Worm (Caenorhabditis elegans): Measurements from ENCODE around the gene F11G11.4.
A peak's percentile ranks its signal among the peaks of the same experiment; 100 is the strongest.

The F11G11.4 gene

ce11 chrII:4851594-4852106 lies 8.7 kb upstream of the F11G11.4 start, which contains the start of gene dnj-9 (continued):
- TF ChIP-seq Y56A3A.18 (GFP tag; IDR thresholded peaks at IDR 0.05): peak; percentile 95
- no peak for TF ChIP-seq sdz-38 (tag; optimal IDR thresholded peaks at IDR 0.05)
- TF ChIP-seq akir-1 (GFP tag; optimal IDR thresholded peaks at IDR 0.05): no peak
- TF ChIP-seq D2030.7 (GFP tag; IDR thresholded peaks at IDR 0.05): peak; percentile 81
- peak; percentile 35 for TF ChIP-seq F57A8.1 (GFP tag; optimal IDR thresholded peaks at IDR 0.05)
- peak; percentile 53 for TF ChIP-seq somi-1 (GFP tag; optimal IDR thresholded peaks at IDR 0.05)
- no peak for TF ChIP-seq F57C9.4 (tag; optimal IDR thresholded peaks at IDR 0.05)
- peak; percentile 92 for TF ChIP-seq F23B12.7 (tag; optimal IDR thresholded peaks at IDR 0.05; ENCODE audit: insufficient read depth)
- TF ChIP-seq lin-40 (tag; optimal IDR thresholded peaks at IDR 0.05): peak; percentile 97
- TF ChIP-seq rpc-1 (optimal IDR thresholded peaks at IDR 0.05): no peak
- TF ChIP-seq rpc-1 (tag; optimal IDR thresholded peaks at IDR 0.05): no peak
- TF ChIP-seq madf-3 (GFP tag; IDR thresholded peaks at IDR 0.05): peak; percentile 92
- peak; percentile 84 for TF ChIP-seq F33H1.4 (GFP tag; IDR thresholded peaks at IDR 0.05)
- peak; percentile 84 for TF ChIP-seq ceh-100 (GFP tag; IDR thresholded peaks at IDR 0.05)
- peak; percentile 96 for TF ChIP-seq ekl-4 (GFP tag; IDR thresholded peaks at IDR 0.05)
- no peak for TF ChIP-seq ama-1 (optimal IDR thresholded peaks at IDR 0.05)
- TF ChIP-seq ama-1 (GFP tag; optimal IDR thresholded peaks at IDR 0.05): peak in 1 of 2 experiments; percentile 62
- peak; percentile 86 to 99 (median 92) for TF ChIP-seq lin-35 (GFP tag; optimal IDR thresholded peaks at IDR 0.05)
- peak; percentile 71 for TF ChIP-seq F49E8.2 (tag; optimal IDR thresholded peaks at IDR 0.05; ENCODE audit: insufficient read depth)
- TF ChIP-seq atf-7 (tag; optimal IDR thresholded peaks at IDR 0.05): peak; percentile 82
- TF ChIP-seq lsl-1 (GFP tag; optimal IDR thresholded peaks at IDR 0.05): peak; percentile 82
- peak; percentile 99 for TF ChIP-seq lin-54 (GFP tag; optimal IDR thresholded peaks at IDR 0.05)
- peak; percentile 77; the same call in 1 of the 2 replicates for TF ChIP-seq Y95B8A.8 (GFP tag; IDR thresholded peaks at IDR 0.05)
- TF ChIP-seq lin-26 (GFP tag; IDR thresholded peaks at IDR 0.05): peak; percentile 40; the same call in 1 of the 2 replicates
- TF ChIP-seq madf-6 (GFP tag; IDR thresholded peaks at IDR 0.05): peak; percentile 95
- no peak for TF ChIP-seq nhr-90 (tag; optimal IDR thresholded peaks at IDR 0.05)
- TF ChIP-seq snpc-3.4 (tag; optimal IDR thresholded peaks at IDR 0.05): peak; percentile 94
- peak; percentile 83; the same call in 1 of the 2 replicates for TF ChIP-seq let-526 (GFP tag; IDR thresholded peaks at IDR 0.05)
- TF ChIP-seq egrh-3 (GFP tag; IDR thresholded peaks at IDR 0.05): no peak
- TF ChIP-seq ceh-40 (GFP tag; IDR thresholded peaks at IDR 0.05): peak; percentile 51; the same call in 1 of the 2 replicates
- peak; percentile 95 for TF ChIP-seq nfyb-1 (GFP tag; IDR thresholded peaks at IDR 0.05)
- TF ChIP-seq hrde-1 (tag; optimal IDR thresholded peaks at IDR 0.05; ENCODE audit: borderline replicate concordance): peak; percentile 62
- peak; percentile 6 for TF ChIP-seq mel-28 (tag; optimal IDR thresholded peaks at IDR 0.05; ENCODE audit: borderline replicate concordance)
- TF ChIP-seq snpc-1.1 (tag; optimal IDR thresholded peaks at IDR 0.05; ENCODE audit: insufficient read depth): peak; percentile 28
- peak; percentile 87 for TF ChIP-seq gei-17 (GFP tag; optimal IDR thresholded peaks at IDR 0.05)
- peak; percentile 95 for TF ChIP-seq attf-5 (GFP tag; optimal IDR thresholded peaks at IDR 0.05)
- no peak for TF ChIP-seq aptf-3 (GFP tag; IDR thresholded peaks at IDR 0.05)
- peak; percentile 99 for TF ChIP-seq ztf-18 (tag; optimal IDR thresholded peaks at IDR 0.05)
- no peak for TF ChIP-seq nfya-1 (tag; optimal IDR thresholded peaks at IDR 0.05; ENCODE audit: borderline replicate concordance, insufficient read depth)
- peak; percentile 73 for TF ChIP-seq attf-6 (GFP tag; IDR thresholded peaks at IDR 0.05)
- peak; percentile 15 for TF ChIP-seq B0261.1 (tag; optimal IDR thresholded peaks at IDR 0.05)
- TF ChIP-seq repo-1 (tag; optimal IDR thresholded peaks at IDR 0.05): peak; percentile 94
- peak; percentile 94 for TF ChIP-seq K11D2.4 (GFP tag; IDR thresholded peaks at IDR 0.05)
- TF ChIP-seq F10E7.11 (tag; optimal IDR thresholded peaks at IDR 0.05): no peak
- peak; percentile 91 for TF ChIP-seq pbrm-1 (GFP tag; IDR thresholded peaks at IDR 0.05)
- TF ChIP-seq B0019.2 (GFP tag; conservative IDR thresholded peaks at IDR 0.05): peak; percentile 32; the same call in 1 of the 2 replicates
- TF ChIP-seq rec-8 (tag; optimal IDR thresholded peaks at IDR 0.05): peak in 1 of 2 experiments; percentile 21
